Worm (Caenorhabditis elegans): Measurements from ENCODE around the gene myo-6.

myo-6 gene

DNA sequence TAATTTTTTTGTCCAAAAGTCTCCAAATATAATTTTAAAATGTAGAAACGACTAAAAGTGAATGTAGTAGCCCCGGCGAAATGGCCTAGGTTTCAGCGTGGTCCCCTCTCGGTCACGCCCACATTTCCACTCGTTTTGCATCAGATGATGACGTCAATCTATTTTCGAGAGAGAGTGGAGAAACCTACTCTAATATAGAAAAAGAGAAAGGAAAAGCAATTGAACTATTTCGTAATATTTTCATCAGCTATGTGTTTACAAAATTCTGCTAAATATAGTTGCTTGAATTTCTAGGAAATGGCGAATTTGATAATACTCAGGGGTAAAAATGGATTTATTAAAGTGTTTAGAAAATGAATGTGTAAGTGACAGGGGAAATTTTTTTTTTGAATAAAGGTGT, 46.2 kb downstream of the myo-6 start (continued):
- TF ChIP-seq lin-13 (GFP tag; optimal IDR thresholded peaks at IDR 0.05) (peak; percentile 35), nhr-84 (tag; optimal IDR thresholded peaks at IDR 0.05) (no peak), nhr-20 (tag; optimal IDR thresholded peaks at IDR 0.05) (no peak), efl-1 (optimal IDR thresholded peaks at IDR 0.05) (peak; percentile 27), efl-1 (GFP tag; optimal IDR thresholded peaks at IDR 0.05 in 1 of 2) (peak; percentile 31 to 57), unc-30 (tag; optimal IDR thresholded peaks at IDR 0.05) (no peak), F16B12.6 (tag; optimal IDR thresholded peaks at IDR 0.05) (no peak), efl-3 (GFP tag; optimal IDR thresholded peaks at IDR 0.05) (no peak), ets-5 (GFP tag; IDR thresholded peaks at IDR 0.05) (no peak), lin-14 (GFP tag; optimal IDR thresholded peaks at IDR 0.05) (no peak), blmp-1 (tag; optimal IDR thresholded peaks at IDR 0.05) (peak; percentile 10), ceh-8 (GFP tag; optimal IDR thresholded peaks at IDR 0.05) (no peak), snu-23 (GFP tag; optimal IDR thresholded peaks at IDR 0.05) (no peak), lin-35 (GFP tag; optimal IDR thresholded peaks at IDR 0.05) (peak in 1 of 2 experiments; percentile 48), sup-37 (GFP tag; optimal IDR thresholded peaks at IDR 0.05) (no peak), dpl-1 (GFP tag; optimal IDR thresholded peaks at IDR 0.05) (peak in 1 of 3 experiments; percentile 35), pax-3 (tag; optimal IDR thresholded peaks at IDR 0.05) (no peak), fkh-8 (tag; optimal IDR thresholded peaks at IDR 0.05) (peak; percentile 43), nhr-47 (tag; optimal IDR thresholded peaks at IDR 0.05) (peak; percentile 51), pqm-1 (tag; optimal IDR thresholded peaks at IDR 0.05) (no peak), nhr-71 (tag; optimal IDR thresholded peaks at IDR 0.05) (peak; percentile 73), fos-1 (tag; optimal IDR thresholded peaks at IDR 0.05) (no peak), ces-1 (GFP tag; optimal IDR thresholded peaks at IDR 0.05) (no peak), isw-1 (GFP tag; IDR thresholded peaks at IDR 0.05) (peak; percentile 35; the same call in 1 of the 2 replicates), egl-13 (tag; optimal IDR thresholded peaks at IDR 0.05) (peak; percentile 51), ama-1 (optimal IDR thresholded peaks at IDR 0.05) (no peak), jun-1 (tag; optimal IDR thresholded peaks at IDR 0.05) (no peak), lsy-2 (tag; optimal IDR thresholded peaks at IDR 0.05) (peak; percentile 51 to 71), ceh-82 (tag; optimal IDR thresholded peaks at IDR 0.05) (peak in 2 of 3 experiments; percentile 4 to 41), snpc-4 (tag; optimal IDR thresholded peaks at IDR 0.05) (no peak), nhr-90 (tag; optimal IDR thresholded peaks at IDR 0.05; ENCODE audit: poor library complexity) (no peak), lin-15B (tag; optimal IDR thresholded peaks at IDR 0.05) (no peak), zip-4 (GFP tag; optimal IDR thresholded peaks at IDR 0.05) (peak; percentile 50), elt-3 (tag; optimal IDR thresholded peaks at IDR 0.05) (no peak), aly-2 (tag; optimal IDR thresholded peaks at IDR 0.05) (no peak)

DNA sequence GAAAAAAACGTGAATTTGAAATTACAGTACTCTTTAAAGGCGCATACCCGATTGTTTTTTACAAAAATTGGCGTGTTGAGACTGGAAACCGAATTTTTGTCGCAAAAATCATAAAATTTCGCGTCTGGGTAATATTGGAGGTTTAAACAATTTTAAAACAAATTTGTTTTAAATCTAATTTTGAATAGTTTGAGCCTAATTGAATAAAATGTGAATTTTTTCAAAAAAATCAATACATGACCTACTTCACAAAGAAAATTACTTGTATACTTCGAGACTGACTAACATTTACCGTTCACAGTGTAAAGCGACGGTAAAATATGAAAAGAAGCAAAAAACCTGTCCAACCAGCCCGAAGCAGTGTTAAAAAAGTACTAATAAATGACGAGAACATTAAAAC, 47.7 kb downstream of the myo-6 start:
- TF ChIP-seq tbx-2 (tag; optimal IDR thresholded peaks at IDR 0.05) (no peak), blmp-1 (tag; optimal IDR thresholded peaks at IDR 0.05) (no peak), unc-62 (GFP tag; optimal IDR thresholded peaks at IDR 0.05) (no peak), rnt-1 (tag; optimal IDR thresholded peaks at IDR 0.05) (no peak), nhr-237 (tag; optimal IDR thresholded peaks at IDR 0.05) (no peak), nhr-76 (tag; optimal IDR thresholded peaks at IDR 0.05) (no peak), elt-2 (tag; optimal IDR thresholded peaks at IDR 0.05) (no peak), C04F5.9 (tag; optimal IDR thresholded peaks at IDR 0.05) (no peak), lsy-2 (tag; optimal IDR thresholded peaks at IDR 0.05) (no peak), isw-1 (GFP tag; IDR thresholded peaks at IDR 0.05) (no peak), pax-3 (tag; optimal IDR thresholded peaks at IDR 0.05) (no peak), nhr-20 (tag; optimal IDR thresholded peaks at IDR 0.05) (no peak), ceh-8 (GFP tag; optimal IDR thresholded peaks at IDR 0.05) (no peak), alr-1 (tag; optimal IDR thresholded peaks at IDR 0.05; ENCODE audit: borderline replicate concordance) (no peak), pag-3 (tag; optimal IDR thresholded peaks at IDR 0.05; ENCODE audit: borderline replicate concordance, insufficient read depth) (no peak), jun-1 (tag; optimal IDR thresholded peaks at IDR 0.05) (no peak)
